Fruit fly (Drosophila melanogaster): ENCODE data around the gene CG33941.

The CG33941 gene

DNA sequence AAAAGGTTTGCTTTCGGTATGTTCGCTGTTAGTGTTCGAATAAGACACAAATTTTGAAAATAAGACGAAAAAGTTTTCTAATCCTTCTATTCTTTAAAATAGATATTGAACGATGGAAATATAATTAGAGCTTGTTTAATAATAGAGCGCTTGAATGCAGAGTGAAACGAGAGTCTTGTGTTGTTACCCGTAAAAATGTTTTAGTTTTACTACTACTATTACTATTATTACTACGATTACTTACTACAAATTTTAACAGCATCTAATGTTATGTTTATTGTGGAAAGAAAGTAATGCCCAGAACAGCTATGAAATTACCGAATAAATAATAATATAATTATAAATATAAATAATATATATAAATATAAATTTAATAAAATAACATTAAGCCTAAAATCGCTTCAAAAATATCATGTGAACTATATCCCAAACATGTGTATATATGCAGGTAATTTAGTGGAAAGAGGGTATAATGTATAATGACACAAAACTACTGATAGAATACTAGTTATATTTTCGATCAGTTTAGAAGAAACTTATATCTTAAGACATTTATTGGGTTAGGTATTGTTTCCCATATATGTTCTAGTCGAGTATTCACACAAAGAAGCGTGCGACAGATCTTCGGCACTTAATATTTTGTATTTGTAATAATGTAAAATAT, at the start of gene CG33941:
Gene CG33941, plus strand, starts transcription at position 522 of the 664 bp plus-strand sequence.
- TF ChIP-seq CTCF (optimal IDR thresholded peaks at IDR 0.05), result no peak
- no peak for TF ChIP-seq CG8478 (optimal IDR thresholded peaks at IDR 0.05)

DNA sequence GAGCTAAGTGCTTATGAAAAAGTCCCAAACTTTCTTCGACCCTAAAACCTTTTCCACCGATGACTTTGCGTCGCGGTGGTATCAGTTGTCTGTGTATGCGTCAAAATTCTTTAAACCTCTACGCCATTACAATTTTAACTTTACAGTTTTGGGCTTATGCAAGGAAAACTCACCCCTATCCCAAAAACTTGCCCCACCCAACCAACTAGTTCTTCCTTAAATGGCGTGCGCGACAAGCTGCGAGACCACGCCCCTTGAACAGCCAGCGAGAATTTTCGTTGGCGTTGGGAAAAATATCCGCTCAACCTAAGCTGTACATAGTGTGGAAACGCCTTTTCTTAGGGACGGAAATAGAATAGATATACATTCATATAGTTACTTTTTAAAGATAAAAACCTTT, 48.6 kb upstream of the CG33941 start:
- TF ChIP-seq CG8478 (optimal IDR thresholded peaks at IDR 0.05) (no peak), CTCF (optimal IDR thresholded peaks at IDR 0.05) (no peak)

DNA sequence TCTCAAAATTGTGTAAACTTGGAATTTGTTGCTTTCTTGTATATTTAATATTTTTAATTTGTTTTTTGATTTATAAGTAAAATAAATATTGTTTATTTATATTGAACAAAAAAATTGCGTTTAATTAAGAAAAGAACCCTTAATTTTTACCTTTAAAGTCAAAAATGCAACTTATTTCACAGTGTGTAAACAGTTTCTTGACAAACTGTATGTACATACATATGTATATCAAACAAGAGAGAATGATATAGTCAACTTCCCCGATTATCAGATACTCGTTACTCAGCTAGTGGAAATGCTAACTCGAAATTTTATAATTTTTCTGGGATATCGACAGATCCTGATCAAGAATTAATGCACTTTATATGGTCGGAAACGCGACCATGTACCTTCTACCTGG, 46.3 kb upstream of the CG33941 start:
- no peak for TF ChIP-seq CTCF (optimal IDR thresholded peaks at IDR 0.05)
- TF ChIP-seq CG8478 (optimal IDR thresholded peaks at IDR 0.05), result no peak

- TF ChIP-seq CTCF (optimal IDR thresholded peaks at IDR 0.05), result no peak
Measured at dm6 chr4:421772-422171, 45.5 kb upstream of the CG33941 start.

DNA sequence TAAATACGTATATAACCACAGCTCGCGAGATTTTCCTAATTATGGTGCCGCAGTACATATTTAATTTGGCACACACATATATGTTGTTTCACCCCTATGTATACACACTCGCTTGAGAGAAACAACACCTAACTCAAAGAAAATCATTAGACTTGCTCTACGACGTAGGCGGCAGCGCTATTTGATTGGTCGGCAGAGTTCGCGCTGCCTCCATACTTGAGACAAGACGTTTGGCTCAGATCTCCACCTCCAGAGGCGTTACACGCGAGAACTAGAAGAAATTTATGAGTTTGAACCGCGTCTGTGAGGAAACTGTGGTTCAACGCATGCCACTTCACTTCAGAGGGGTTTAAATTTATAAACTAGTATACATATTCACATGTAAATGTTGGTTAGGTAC, 44.0 kb upstream of the CG33941 start:
- no peak for TF ChIP-seq CG8478 (optimal IDR thresholded peaks at IDR 0.05)
- no peak for TF ChIP-seq CTCF (optimal IDR thresholded peaks at IDR 0.05)

- no peak for TF ChIP-seq CG8478 (optimal IDR thresholded peaks at IDR 0.05)
- TF ChIP-seq CTCF (optimal IDR thresholded peaks at IDR 0.05), result peak; percentile 92 to 98
Measured at dm6 chr4:424630-425327, 42.5 kb upstream of the CG33941 start.

- no peak for TF ChIP-seq CG8478 (optimal IDR thresholded peaks at IDR 0.05)
- no peak for TF ChIP-seq CTCF (optimal IDR thresholded peaks at IDR 0.05)
Measured at dm6 chr4:428256-428655, 39.0 kb upstream of the CG33941 start.

dm6 chr4:429500-429899, 37.8 kb upstream of the CG33941 start:
- TF ChIP-seq CG8478 (optimal IDR thresholded peaks at IDR 0.05), result no peak
- no peak for TF ChIP-seq CTCF (optimal IDR thresholded peaks at IDR 0.05)

- TF ChIP-seq CG8478 (optimal IDR thresholded peaks at IDR 0.05), result no peak
- TF ChIP-seq CTCF (optimal IDR thresholded peaks at IDR 0.05), result no peak
Measured at dm6 chr4:434355-434754, 32.9 kb upstream of the CG33941 start.

DNA sequence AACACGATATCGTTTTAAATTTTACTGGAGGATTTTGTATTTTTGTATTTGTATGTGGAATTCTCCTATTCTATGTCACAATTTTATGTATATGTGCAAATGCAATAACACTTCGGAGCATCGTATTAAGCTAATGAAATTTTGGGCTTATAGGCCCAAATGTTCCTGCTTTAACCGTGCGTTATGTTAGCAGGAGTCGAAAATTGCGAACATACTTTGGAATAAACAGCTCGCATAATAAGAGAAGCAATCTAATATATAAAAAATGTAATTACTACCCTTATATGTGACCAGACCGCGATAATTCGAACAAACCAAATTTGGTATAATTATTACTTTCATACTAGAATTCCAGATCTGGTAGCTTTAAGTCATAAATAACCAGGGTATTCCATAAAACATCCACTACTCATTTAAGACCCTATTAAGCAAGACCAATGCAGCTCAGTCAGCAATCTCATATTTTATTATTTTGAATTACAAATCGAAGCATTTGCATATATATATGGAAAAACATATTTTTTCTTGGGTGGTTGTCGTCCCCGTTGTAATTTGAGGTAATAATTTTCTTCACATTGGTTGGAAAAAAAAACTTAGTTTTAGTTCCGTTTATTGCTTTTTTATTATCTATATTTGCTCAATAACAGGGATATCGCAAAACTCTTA, 23.6 kb upstream of the CG33941 start, which contains the start of gene lgs:
Gene lgs, minus strand, starts transcription at position 320 of the 666 bp plus-strand sequence.
- TF ChIP-seq CG8478 (optimal IDR thresholded peaks at IDR 0.05), result no peak
- TF ChIP-seq CTCF (optimal IDR thresholded peaks at IDR 0.05), result no peak

- TF ChIP-seq CTCF (optimal IDR thresholded peaks at IDR 0.05) (no peak), CG8478 (optimal IDR thresholded peaks at IDR 0.05) (no peak)
Measured at dm6 chr4:445113-445718, 22.1 kb upstream of the CG33941 start, which contains the start of gene CaMKI. TSS of gene CaMKI (plus strand) at chr4:445504.

DNA sequence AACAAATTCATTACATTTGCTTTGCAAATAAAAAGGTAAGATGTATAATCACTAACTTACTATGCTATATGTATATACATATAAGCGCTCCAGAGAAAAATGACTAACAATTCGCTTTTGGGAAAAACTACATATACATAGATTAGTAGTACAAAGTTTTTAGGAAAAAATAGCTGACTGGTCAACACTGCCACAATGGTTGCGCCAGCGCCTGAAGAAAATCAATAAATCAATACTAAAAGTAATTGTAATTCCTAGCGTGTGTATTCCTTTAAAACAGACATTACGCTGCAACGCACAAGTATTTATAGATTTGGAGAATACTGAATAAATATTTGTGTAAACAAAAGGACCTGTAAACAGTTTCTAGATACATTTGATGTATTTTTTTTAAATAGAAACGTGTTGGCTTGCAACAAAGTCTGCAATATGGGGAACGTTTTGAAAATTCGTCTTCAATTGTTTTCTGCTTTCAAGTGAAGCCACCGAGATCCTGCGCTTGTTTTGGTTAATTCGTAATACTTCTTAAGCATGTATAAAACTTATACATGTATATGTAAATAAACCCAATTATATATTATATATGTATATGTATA, 21.3 kb upstream of the CG33941 start:
- TF ChIP-seq CG8478 (optimal IDR thresholded peaks at IDR 0.05) (no peak), CTCF (optimal IDR thresholded peaks at IDR 0.05) (no peak)

DNA sequence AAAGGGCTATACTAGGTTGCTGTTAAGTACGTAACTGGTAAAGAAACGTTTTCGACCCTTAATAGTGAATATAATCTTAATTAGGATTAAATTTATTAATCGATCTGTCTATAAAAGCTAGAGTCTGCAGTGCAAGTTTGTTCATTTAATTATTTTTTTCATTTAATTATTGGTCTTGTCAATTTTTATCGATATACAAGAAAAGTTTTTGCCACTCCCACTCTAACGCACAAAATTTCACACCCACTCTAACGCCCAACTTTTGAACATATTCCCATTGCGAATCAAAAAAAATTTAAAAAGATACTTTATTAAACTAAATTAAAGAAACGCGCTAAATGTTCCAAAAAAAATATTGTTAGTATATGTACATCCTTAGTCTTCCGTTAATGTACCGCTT, 19.2 kb upstream of the CG33941 start:
- TF ChIP-seq CTCF (optimal IDR thresholded peaks at IDR 0.05) (no peak), CG8478 (optimal IDR thresholded peaks at IDR 0.05) (no peak)

dm6 chr4:448993-449392, 18.3 kb upstream of the CG33941 start:
- TF ChIP-seq CG8478 (optimal IDR thresholded peaks at IDR 0.05) (no peak), CTCF (optimal IDR thresholded peaks at IDR 0.05) (no peak)

DNA sequence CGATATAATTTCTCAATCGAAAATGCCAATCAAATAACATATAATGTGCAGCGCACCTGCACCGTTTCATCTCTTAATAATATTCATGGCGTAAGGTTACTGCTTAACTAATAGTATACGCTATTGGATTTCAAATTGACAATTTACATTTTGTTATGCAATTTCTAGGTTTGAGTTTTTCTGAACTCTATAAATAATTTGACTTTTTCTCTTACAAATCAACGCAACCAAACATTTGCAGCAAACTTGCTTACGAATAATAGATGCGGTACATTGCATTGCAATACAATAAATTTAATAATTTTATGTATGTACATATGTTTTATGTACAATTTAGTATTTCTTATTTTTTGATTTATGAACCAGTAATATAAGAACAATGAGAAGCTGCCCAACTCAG, 14.0 kb upstream of the CG33941 start:
- TF ChIP-seq CG8478 (optimal IDR thresholded peaks at IDR 0.05) (no peak), CTCF (optimal IDR thresholded peaks at IDR 0.05) (no peak)
